Fruit fly (Drosophila melanogaster) whole organism, prepupa: ENCODE measurements around the gene GatA.
A peak's percentile ranks its signal among the peaks of the same experiment; 100 is the strongest.

Experiments
- Blimp-1 ChIP-seq: fragments of 200-800 bp; sonication (Bioruptor generic); optimal IDR thresholded peaks from 3 replicates; lab custom pipeline; 2017; ENCODE audit warnings: missing biosample characterization, missing genetic modification characterization, mild to moderate bottlenecking, moderate library complexity, missing genetic modification reagents
- CG10631 ChIP-seq: fragments of 200-800 bp; sonication (Bioruptor generic); optimal IDR thresholded peaks from 2 replicates; lab custom pipeline; 2016; ENCODE audit warnings: missing biosample characterization, missing genetic modification characterization
- CG10669 ChIP-seq: fragments of 200-800 bp; sonication (Bioruptor generic); optimal IDR thresholded peaks from 3 replicates; lab custom pipeline; 2018; ENCODE audit warnings: missing biosample characterization, mild to moderate bottlenecking, missing genetic modification characterization, moderate library complexity
- CG11762 ChIP-seq: fragments of 200-800 bp; sonication (Bioruptor generic); optimal IDR thresholded peaks from 3 replicates; lab custom pipeline; 2016; ENCODE audit warnings: missing biosample characterization, missing genetic modification characterization; ENCODE audit not compliant: insufficient read depth
- CG15336 ChIP-seq: fragments of 200-800 bp; sonication (Bioruptor generic); IDR thresholded peaks from 2 replicates; pipeline ENCODE4 v1.3.6; 2022; ENCODE audit warnings: missing biosample characterization, missing genetic modification characterization
- CG1621 ChIP-seq: fragments of 200-800 bp; sonication (Bioruptor generic); optimal IDR thresholded peaks from 3 replicates; lab custom pipeline; 2018; ENCODE audit warnings: missing biosample characterization, mild to moderate bottlenecking, missing genetic modification characterization
- CG3032 ChIP-seq: fragments of 200-800 bp; optimal IDR thresholded peaks from 2 replicates; lab custom pipeline; 2019; ENCODE audit warnings: missing biosample characterization, mild to moderate bottlenecking, missing genetic modification characterization, moderate library complexity
- CG32006 ChIP-seq: fragments of 200-800 bp; sonication (Bioruptor generic); optimal IDR thresholded peaks from 3 replicates; lab custom pipeline; 2017; ENCODE audit warnings: missing biosample characterization, mild to moderate bottlenecking, missing genetic modification characterization
- CG34406 ChIP-seq: fragments of 200-800 bp; sonication (Bioruptor generic); optimal IDR thresholded peaks from 3 replicates; lab custom pipeline; 2016; ENCODE audit warnings: missing biosample characterization, missing genetic modification characterization
- CG3919 ChIP-seq: fragments of 200-800 bp; sonication (Bioruptor generic); optimal IDR thresholded peaks from 3 replicates; lab custom pipeline; 2016; ENCODE audit warnings: missing biosample characterization, missing genetic modification characterization
- CG4318 ChIP-seq: fragments of 200-800 bp; sonication (Bioruptor generic); optimal IDR thresholded peaks from 3 replicates; lab custom pipeline; 2017; ENCODE audit warnings: missing biosample characterization, mild to moderate bottlenecking, missing genetic modification characterization
- CG6163 ChIP-seq: fragments of 200-800 bp; sonication (Bioruptor generic); IDR thresholded peaks from 3 replicates; pipeline ENCODE4 v1.3.6; 2022; ENCODE audit warnings: missing biosample characterization, missing genetic modification characterization
- CG6854 ChIP-seq: fragments of 200-800 bp; sonication (Bioruptor generic); optimal IDR thresholded peaks from 2 replicates; lab custom pipeline; 2017; ENCODE audit warnings: missing biosample characterization, mild to moderate bottlenecking, missing genetic modification characterization
- CG7368 ChIP-seq: fragments of 200-800 bp; sonication (Bioruptor generic); optimal IDR thresholded peaks from 3 replicates; lab custom pipeline; 2016; ENCODE audit warnings: missing biosample characterization, missing genetic modification characterization
- CG8319 ChIP-seq: fragments of 200-800 bp; sonication (Bioruptor generic); optimal IDR thresholded peaks from 3 replicates; lab custom pipeline; 2016; ENCODE audit warnings: missing biosample characterization, missing genetic modification characterization
- CG9139 ChIP-seq: fragments of 200-800 bp; sonication (Bioruptor generic); optimal IDR thresholded peaks from 3 replicates; lab custom pipeline; 2017; ENCODE audit warnings: missing biosample characterization, mild to moderate bottlenecking, missing genetic modification characterization
- Eip75B ChIP-seq: fragments of 200-800 bp; sonication (Bioruptor generic); optimal IDR thresholded peaks from 3 replicates; lab custom pipeline; 2016; ENCODE audit warnings: missing biosample characterization, missing genetic modification characterization
- Eip78C ChIP-seq: fragments of 200-800 bp; sonication (Bioruptor generic); peaks from one replicate; lab custom pipeline; 2016; ENCODE audit warnings: missing biosample characterization, missing genetic modification characterization
- Eip93F ChIP-seq: fragments of 200-800 bp; sonication (Bioruptor generic); optimal IDR thresholded peaks from 2 replicates; lab custom pipeline; 2016; ENCODE audit warnings: missing biosample characterization, mild to moderate bottlenecking, missing genetic modification characterization
- Ets96B ChIP-seq: fragments of 200-800 bp; optimal IDR thresholded peaks from 2 replicates; lab custom pipeline; 2019; ENCODE audit warnings: missing biosample characterization, mild to moderate bottlenecking, missing genetic modification characterization, moderate library complexity
- Gug ChIP-seq: fragments of 200-800 bp; sonication (Bioruptor generic); IDR thresholded peaks from 2 replicates; pipeline ENCODE4 v1.3.6; 2022; ENCODE audit warnings: missing biosample characterization, missing genetic modification characterization
- Hr39 ChIP-seq: fragments of 200-800 bp; sonication (Bioruptor generic); optimal IDR thresholded peaks from 2 replicates; lab custom pipeline; 2016; ENCODE audit warnings: missing biosample characterization, missing genetic modification characterization
- Hr4 ChIP-seq: fragments of 200-800 bp; sonication (Bioruptor generic); optimal IDR thresholded peaks from 3 replicates; lab custom pipeline; 2016; ENCODE audit warnings: missing biosample characterization, missing genetic modification characterization
- OdsH ChIP-seq: fragments of 200-800 bp; sonication (Bioruptor generic); optimal IDR thresholded peaks from 3 replicates; lab custom pipeline; 2016; ENCODE audit warnings: missing biosample characterization, missing genetic modification characterization
- Smox ChIP-seq: fragments of 200-800 bp; sonication (Bioruptor generic); optimal IDR thresholded peaks from 3 replicates; lab custom pipeline; 2016; ENCODE audit warnings: missing biosample characterization, missing genetic modification characterization
- Sox102F ChIP-seq: fragments of 200-800 bp; sonication (Bioruptor generic); optimal IDR thresholded peaks from 2 replicates; lab custom pipeline; 2016; ENCODE audit warnings: missing biosample characterization, mild to moderate bottlenecking, missing genetic modification characterization
- acj6 ChIP-seq: fragments of 200-800 bp; sonication (Bioruptor generic); optimal IDR thresholded peaks from 3 replicates; lab custom pipeline; 2016; ENCODE audit warnings: missing biosample characterization, missing genetic modification characterization
- cyc ChIP-seq: fragments of 200-800 bp; sonication (Bioruptor generic); optimal IDR thresholded peaks from 3 replicates; lab custom pipeline; 2016; ENCODE audit warnings: missing biosample characterization, missing genetic modification characterization
- dac ChIP-seq: fragments of 200-800 bp; sonication (Bioruptor generic); optimal IDR thresholded peaks from 2 replicates; lab custom pipeline; 2017; ENCODE audit warnings: missing biosample characterization, mild to moderate bottlenecking, missing genetic modification characterization
- dsx ChIP-seq: fragments of 200-800 bp; optimal IDR thresholded peaks from 3 replicates; lab custom pipeline; 2019; ENCODE audit warnings: missing biosample characterization, mild to moderate bottlenecking, missing genetic modification characterization, moderate library complexity; ENCODE audit not compliant: poor library complexity, severe bottlenecking
- eg ChIP-seq: fragments of 200-800 bp; sonication (Bioruptor generic); IDR thresholded peaks from 3 replicates; pipeline ENCODE4 v1.3.6; 2022; ENCODE audit warnings: missing biosample characterization, missing genetic modification characterization
- esn ChIP-seq: fragments of 200-800 bp; sonication (Bioruptor generic); optimal IDR thresholded peaks from 2 replicates; lab custom pipeline; 2016; ENCODE audit warnings: missing biosample characterization, mild to moderate bottlenecking, missing genetic modification characterization, moderate library complexity
- fd59A ChIP-seq: fragments of 200-800 bp; sonication (Bioruptor generic); optimal IDR thresholded peaks from 2 replicates; lab custom pipeline; 2017; ENCODE audit warnings: missing biosample characterization, mild to moderate bottlenecking, missing genetic modification characterization, missing genetic modification reagents
- fd85E ChIP-seq: fragments of 200-800 bp; sonication (Bioruptor generic); optimal IDR thresholded peaks from 3 replicates; lab custom pipeline; 2016; ENCODE audit warnings: missing biosample characterization, missing genetic modification characterization
- fkh ChIP-seq: fragments of 200-800 bp; sonication (Bioruptor generic); optimal IDR thresholded peaks from 3 replicates; lab custom pipeline; 2017; ENCODE audit warnings: missing biosample characterization, mild to moderate bottlenecking, missing genetic modification characterization, moderate library complexity
- lz ChIP-seq: fragments of 200-800 bp; sonication (Bioruptor generic); optimal IDR thresholded peaks from 3 replicates; lab custom pipeline; 2016; ENCODE audit warnings: missing biosample characterization, missing genetic modification characterization
- net ChIP-seq: fragments of 200-800 bp; sonication (Bioruptor generic); optimal IDR thresholded peaks from 3 replicates; lab custom pipeline; 2016; ENCODE audit warnings: missing biosample characterization, missing genetic modification characterization
- pdm3 ChIP-seq: fragments of 200-800 bp; sonication (Bioruptor generic); optimal IDR thresholded peaks from 3 replicates; lab custom pipeline; 2016; ENCODE audit warnings: missing biosample characterization, missing genetic modification characterization
- ss ChIP-seq, 2 experiments: fragments of 200-800 bp; sonication (Bioruptor generic); optimal IDR thresholded peaks; 2 replicates in 1 of 2; 3 replicates in 1 of 2; lab custom pipeline; 2017 to 2018; ENCODE audit warnings: mild to moderate bottlenecking in 2 of 2, missing biosample characterization in 2 of 2, missing genetic modification characterization in 2 of 2, moderate library complexity in 1 of 2
- svp ChIP-seq: fragments of 200-800 bp; sonication (Bioruptor generic); peaks from one replicate; lab custom pipeline; 2016; ENCODE audit warnings: missing biosample characterization, missing genetic modification characterization

GatA gene

DNA sequence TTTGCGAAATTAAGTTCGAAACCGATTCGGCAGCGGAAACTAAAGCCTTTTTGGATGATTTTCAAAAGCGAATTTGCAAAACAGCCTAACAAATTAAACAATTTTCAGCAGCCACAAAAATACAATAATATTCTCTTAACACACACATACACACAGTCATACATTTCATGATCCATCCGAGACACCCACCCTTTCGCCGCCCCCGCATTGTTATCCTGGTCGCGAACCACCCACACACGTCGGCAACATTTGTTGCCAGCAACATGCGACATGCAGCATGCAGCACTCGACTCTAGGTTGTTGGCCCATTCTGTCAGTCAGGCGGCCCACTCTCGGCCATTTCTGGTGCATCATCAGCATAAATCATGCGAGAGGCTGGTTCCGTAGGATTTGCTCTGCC is 14.6 kb downstream of the GatA start:
- 0 out of 3 replicates have a peak, but pooled peaks have one; percentile 11 for TF ChIP-seq eg (GFP tag; lab: Robert Waterston, UW)
- no peak for TF ChIP-seq Eip75B (GFP tag; lab: Kevin White, UChicago)
- TF ChIP-seq CG1621 (tag; lab: Kevin White, UChicago) = no peak
- no peak for TF ChIP-seq CG34406 (GFP tag; lab: Kevin White, UChicago)
- TF ChIP-seq cyc (GFP tag; lab: Kevin White, UChicago) = no peak
- TF ChIP-seq Hr39 (GFP tag; lab: Kevin White, UChicago) = no peak
- no peak for TF ChIP-seq CG15336

DNA sequence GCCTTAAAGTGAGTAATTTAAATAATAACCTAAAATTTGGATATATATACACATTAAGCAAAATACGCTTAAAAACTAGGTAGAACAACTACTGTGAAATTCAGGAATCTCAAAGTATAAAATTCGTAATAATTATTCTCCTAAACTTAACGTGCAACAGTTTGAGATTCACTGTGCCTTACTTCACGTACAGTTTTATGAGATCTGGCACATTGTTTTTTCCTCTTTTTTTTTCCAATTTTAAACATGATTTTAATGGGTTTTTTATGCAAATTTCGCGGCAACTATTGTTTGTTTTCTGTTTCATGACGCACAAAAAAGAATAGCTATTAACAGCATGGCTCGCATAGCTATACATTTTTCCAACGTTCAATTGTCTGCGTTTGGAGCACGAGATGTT is 16.8 kb downstream of the GatA start:
- TF ChIP-seq esn (GFP tag; lab: Kevin White, UChicago) (no peak), CG6163 (no peak), svp (GFP tag; lab: Kevin White, UChicago) (no peak), dsx (GFP tag; lab: Kevin White, UChicago) (no peak), CG3919 (GFP tag; lab: Kevin White, UChicago) (no peak), CG10669 (GFP tag; lab: Kevin White, UChicago) (no peak), CG8319 (GFP tag; lab: Kevin White, UChicago) (no peak)

DNA sequence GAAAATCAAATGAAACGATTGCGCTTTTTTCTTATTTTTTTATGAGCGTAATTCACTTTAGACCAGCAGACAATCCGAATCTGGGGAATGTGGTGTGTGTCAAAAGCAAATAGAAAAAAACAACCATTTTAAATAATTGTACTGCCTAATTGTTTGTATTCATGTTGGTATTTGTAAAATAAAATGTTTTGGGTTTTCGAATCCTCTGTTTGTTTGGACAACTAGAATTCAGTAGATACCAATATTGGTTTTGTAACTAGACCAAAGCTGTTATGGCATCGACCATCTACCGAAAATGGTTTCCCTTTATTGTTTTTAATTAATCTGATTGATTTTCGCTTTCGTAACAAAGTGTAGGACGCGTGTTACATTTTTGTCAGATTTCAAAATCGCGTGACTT is 17.7 kb downstream of the GatA start:
- TF ChIP-seq Eip75B (GFP tag; lab: Kevin White, UChicago) (no peak), fkh (GFP tag; lab: Kevin White, UChicago) (peak; percentile 73)

DNA sequence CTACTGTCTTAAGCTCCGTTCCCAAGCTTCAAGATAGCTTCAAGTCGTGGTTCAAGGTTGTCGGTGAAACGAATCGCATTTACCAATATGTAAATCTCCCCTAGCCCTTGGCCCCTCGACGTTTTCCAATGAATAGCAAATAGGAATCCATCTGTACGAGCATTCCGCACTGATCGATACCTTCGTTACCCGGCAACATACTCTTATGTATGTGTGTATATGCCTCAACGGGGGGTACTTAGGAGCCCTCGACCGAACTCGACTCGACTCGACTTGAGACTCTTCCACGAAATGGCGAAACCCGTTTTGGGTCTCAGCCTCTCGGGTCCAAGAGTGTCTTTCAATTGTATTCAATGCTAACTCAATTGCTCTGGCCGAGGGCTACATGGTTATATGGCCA is 27.0 kb downstream of the GatA start:
- no peak for TF ChIP-seq dac (GFP tag; lab: Kevin White, UChicago)
- no peak for TF ChIP-seq fkh (GFP tag; lab: Kevin White, UChicago)
- no peak for TF ChIP-seq lz (GFP tag; lab: Kevin White, UChicago)
- TF ChIP-seq Sox102F = no peak
- no peak for TF ChIP-seq esn (GFP tag; lab: Kevin White, UChicago)
- no peak for TF ChIP-seq Eip75B (GFP tag; lab: Kevin White, UChicago)
- no peak for TF ChIP-seq CG1621 (tag; lab: Kevin White, UChicago)
- no peak for TF ChIP-seq fd85E (GFP tag; lab: Kevin White, UChicago)
- TF ChIP-seq fd59A = no peak

DNA sequence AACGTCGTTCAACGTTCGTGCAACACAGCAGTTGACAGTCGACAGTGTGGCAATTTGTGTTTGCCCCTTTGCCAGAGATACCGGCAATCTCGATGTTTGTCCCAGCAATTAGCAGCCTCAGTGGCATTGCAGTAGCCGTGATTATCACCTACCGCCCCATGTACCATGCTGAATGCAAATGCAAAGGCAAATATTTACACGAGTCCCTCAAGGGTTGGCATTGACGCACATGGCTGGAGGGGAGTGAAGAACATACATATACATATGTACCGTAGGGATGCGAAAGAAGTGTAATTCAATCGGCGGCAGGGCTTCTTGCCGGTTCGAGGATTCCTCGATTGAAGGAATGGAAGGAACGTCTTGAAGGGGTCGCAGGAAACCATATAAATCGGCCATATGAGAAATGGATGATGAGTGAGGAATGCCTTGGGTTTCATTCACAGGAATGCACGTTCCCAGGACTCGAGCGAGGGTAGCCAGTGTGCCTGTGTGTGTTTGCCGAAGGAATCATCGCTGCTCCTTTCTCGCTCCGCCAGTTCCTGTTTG is 28.7 kb downstream of the GatA start:
- TF ChIP-seq CG9139 (peak; percentile 30), fkh (GFP tag; lab: Kevin White, UChicago) (peak; percentile 69), Eip93F (GFP tag; lab: Kevin White, UChicago) (no peak), Blimp-1 (GFP tag; lab: Kevin White, UChicago) (no peak), ss (GFP tag; optimal IDR thresholded peaks at IDR 0.05; lab: Kevin White, UChicago) (peak in 1 of 2 experiments; percentile 43), CG3032 (no peak), Eip78C (GFP tag; lab: Kevin White, UChicago) (peak; percentile 71), pdm3 (no peak), svp (GFP tag; lab: Kevin White, UChicago) (peak; percentile 62), Smox (GFP tag; lab: Kevin White, UChicago) (no peak), CG10631 (no peak), Eip75B (GFP tag; lab: Kevin White, UChicago) (no peak), CG7368 (GFP tag; lab: Kevin White, UChicago) (no peak)

DNA sequence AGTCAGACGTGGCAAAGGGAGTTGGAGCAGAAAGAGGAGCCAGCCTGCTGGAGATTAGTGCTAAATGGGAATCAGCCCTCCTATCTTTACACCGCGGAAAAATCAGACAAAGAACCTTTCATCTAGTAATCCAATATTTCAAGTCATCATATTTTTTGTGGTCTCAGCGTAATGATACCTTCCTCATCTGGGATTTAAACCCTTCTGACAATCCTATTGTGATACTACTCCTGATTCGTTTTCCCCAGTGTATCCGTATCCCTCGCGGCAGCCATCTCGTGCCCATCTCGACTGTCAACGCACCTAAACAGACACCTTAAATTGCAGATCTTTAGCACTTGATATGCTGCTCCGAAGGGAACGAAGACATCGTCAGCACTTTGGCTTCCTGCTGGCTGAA is 30.3 kb downstream of the GatA start:
- TF ChIP-seq net (GFP tag; lab: Kevin White, UChicago) = peak; percentile 6
- TF ChIP-seq CG11762 (GFP tag; lab: Kevin White, UChicago) = peak; percentile 40
- TF ChIP-seq CG6854 = no peak
- no peak for TF ChIP-seq Hr4 (GFP tag; lab: Kevin White, UChicago)
- no peak for TF ChIP-seq fkh (GFP tag; lab: Kevin White, UChicago)
- no peak for TF ChIP-seq dac (GFP tag; lab: Kevin White, UChicago)
- TF ChIP-seq acj6 (GFP tag; lab: Kevin White, UChicago) = peak; percentile 38
- TF ChIP-seq Ets96B (tag; lab: Kevin White, UChicago) = peak; percentile 68
- TF ChIP-seq fd85E (GFP tag; lab: Kevin White, UChicago) = no peak
- no peak for TF ChIP-seq CG15336
- peak; percentile 36 for TF ChIP-seq pdm3
- peak; percentile 54 for TF ChIP-seq CG32006
- no peak for TF ChIP-seq Eip75B (GFP tag; lab: Kevin White, UChicago)
- TF ChIP-seq CG4318 (GFP tag; lab: Kevin White, UChicago) = peak; percentile 38
- TF ChIP-seq OdsH (GFP tag; lab: Kevin White, UChicago) = peak; percentile 35
- TF ChIP-seq esn (GFP tag; lab: Kevin White, UChicago) = no peak
- no peak for TF ChIP-seq CG9139
- TF ChIP-seq Gug (GFP tag; lab: Robert Waterston, UW) = peak; percentile 50
- peak; percentile 47 for TF ChIP-seq fd59A
